Fruit fly (Drosophila melanogaster) whole organism, wandering third instar larva: ENCODE results near the gene Cerk.

ENCODE experiments used
- CrebA ChIP-seq: fragments of 200-800 bp; sonication (Bioruptor generic); optimal IDR thresholded peaks from 2 replicates; lab custom pipeline; 2016; ENCODE audit warnings: missing biosample characterization, mild to moderate bottlenecking, missing genetic modification characterization, borderline replicate concordance
- Dif ChIP-seq: fragments of 200-275, 200-300 bp; sonication (Bioruptor generic); optimal IDR thresholded peaks from 2 replicates; lab custom pipeline; 2018; ENCODE audit warnings: missing biosample characterization, missing genetic modification characterization; ENCODE audit not compliant: partially characterized antibody
- HLH106 ChIP-seq: fragments of 200-800 bp; optimal IDR thresholded peaks from 3 replicates; lab custom pipeline; 2019; ENCODE audit warnings: missing biosample characterization, mild to moderate bottlenecking, missing genetic modification characterization, moderate library complexity
- Myc ChIP-seq: fragments of >200 bp; optimal IDR thresholded peaks from 2 replicates; lab custom pipeline; 2017
- OdsH ChIP-seq: fragments of 200-800 bp; sonication (Bioruptor generic); optimal IDR thresholded peaks from 2 replicates; lab custom pipeline; 2016; ENCODE audit warnings: missing biosample characterization, mild to moderate bottlenecking, missing genetic modification characterization
- dsf ChIP-seq: sonication (Bioruptor generic); optimal IDR thresholded peaks from 2 replicates; lab custom pipeline; 2016; ENCODE audit warnings: missing biosample characterization, missing genetic modification characterization, borderline replicate concordance
- h ChIP-seq: fragments of 200-800 bp; sonication (Bioruptor generic); optimal IDR thresholded peaks from 3 replicates; lab custom pipeline; 2016; ENCODE audit warnings: missing biosample characterization, mild to moderate bottlenecking, missing genetic modification characterization
- jim ChIP-seq: fragments of 175-275, 200-325 bp; sonication (Bioruptor generic); optimal IDR thresholded peaks from 2 replicates; lab custom pipeline; 2016; ENCODE audit warnings: missing biosample characterization, mild to moderate bottlenecking, missing genetic modification characterization
- lola ChIP-seq: fragments of >200 bp; optimal IDR thresholded peaks from 2 replicates; lab custom pipeline; 2017; ENCODE audit warnings: missing biosample characterization, missing genetic modification characterization
- pan ChIP-seq: fragments of >200 bp; optimal IDR thresholded peaks from 2 replicates; lab custom pipeline; 2017
- psq ChIP-seq: fragments of 200-800 bp; sonication (Bioruptor generic); optimal IDR thresholded peaks from 3 replicates; lab custom pipeline; 2017; ENCODE audit warnings: missing biosample characterization, mild to moderate bottlenecking, missing genetic modification characterization, moderate library complexity
- rgr ChIP-seq: fragments of 200-800 bp; sonication (Bioruptor generic); optimal IDR thresholded peaks from 3 replicates; lab custom pipeline; 2016; ENCODE audit warnings: missing biosample characterization, mild to moderate bottlenecking, missing genetic modification characterization
- sage ChIP-seq: fragments of 200-800 bp; sonication (Bioruptor generic); optimal IDR thresholded peaks from 2 replicates; lab custom pipeline; 2016; ENCODE audit warnings: missing biosample characterization, mild to moderate bottlenecking, missing genetic modification characterization
- sv ChIP-seq: fragments of 200-800 bp; sonication (Bioruptor generic); optimal IDR thresholded peaks from 3 replicates; lab custom pipeline; 2016; ENCODE audit warnings: missing biosample characterization, missing genetic modification characterization

DNA sequence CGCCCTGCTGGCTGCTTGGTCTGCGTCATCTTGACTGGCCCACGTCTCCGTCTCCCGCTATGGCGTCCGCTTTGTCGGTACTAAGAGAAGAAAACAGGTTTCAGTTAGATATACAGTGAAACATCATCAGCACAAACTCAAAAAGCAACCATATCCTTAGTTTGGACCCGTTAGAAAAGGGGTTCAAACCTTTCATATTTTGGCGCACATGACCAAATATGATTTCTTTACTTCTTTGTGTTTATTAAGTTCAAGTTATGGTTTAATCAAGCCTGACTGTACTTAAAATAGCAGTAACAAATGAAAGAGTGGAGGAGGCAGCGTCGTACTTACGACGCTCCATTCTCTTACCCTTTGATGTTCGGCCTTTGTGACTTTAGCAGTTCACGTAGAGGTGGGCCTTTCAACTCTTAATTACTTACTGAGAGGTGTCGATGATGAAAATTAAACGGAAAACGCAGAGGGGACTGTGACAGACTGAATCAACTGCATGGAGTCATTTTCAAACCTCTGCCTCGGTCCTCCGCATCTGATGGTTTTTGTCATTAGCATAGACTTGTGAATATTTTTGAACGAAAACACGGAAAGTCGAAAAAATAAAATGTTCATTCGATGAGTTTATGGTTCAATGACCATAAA is 6.3 kb downstream of the Cerk start:
- TF ChIP-seq OdsH (peak; percentile 96), rgr (GFP tag; lab: Kevin White, UChicago) (peak; percentile 95), h (GFP tag; lab: Kevin White, UChicago) (peak; percentile 97), pan (lab: Kevin White, UChicago) (no peak), Myc (lab: Kevin White, UChicago) (no peak), jim (no peak), dsf (GFP tag; lab: Kevin White, UChicago) (peak; percentile 8), HLH106 (tag; lab: Kevin White, UChicago) (peak; percentile 88), lola (GFP tag; lab: Kevin White, UChicago) (no peak), sv (GFP tag; lab: Kevin White, UChicago) (peak; percentile 69), Dif (no peak), sage (GFP tag; lab: Kevin White, UChicago) (peak; percentile 88), CrebA (GFP tag; lab: Kevin White, UChicago) (no peak), psq (GFP tag; lab: Kevin White, UChicago) (peak; percentile 86)
